Worm (Caenorhabditis elegans): Measurements from ENCODE around the gene arl-5.

ce11 chrIII:9789083-9789482 lies 34.0 kb upstream of the arl-5 start:
- TF ChIP-seq him-1 (tag; optimal IDR thresholded peaks at IDR 0.05) (no peak), W03F9.2 (tag; optimal IDR thresholded peaks at IDR 0.05) (no peak), dao-5 (tag; optimal IDR thresholded peaks at IDR 0.05) (no peak)

Data from whole organism, L4/young adult.